Fruit fly (Drosophila melanogaster): ENCODE results near the gene CG13609.

The CG13609 gene

dm6 chr3R:24259278-24260040, 32.6 kb downstream of the CG13609 start (continued):
- TF ChIP-seq CG11762 (GFP tag; optimal IDR thresholded peaks at IDR 0.05; ENCODE audit: insufficient read depth) (peak; percentile 89), Sox15 (GFP tag; optimal IDR thresholded peaks at IDR 0.05) (peak; percentile 93), svp (GFP tag) (peak; percentile 98), CG6792 (GFP tag; optimal IDR thresholded peaks at IDR 0.05) (peak; percentile 96), esn (GFP tag; optimal IDR thresholded peaks at IDR 0.05) (peak; percentile 96), CG15336 (GFP tag; IDR thresholded peaks at IDR 0.05) (peak; percentile 87), CG10669 (GFP tag; optimal IDR thresholded peaks at IDR 0.05) (peak; percentile 97), CG1621 (tag; optimal IDR thresholded peaks at IDR 0.05) (peak; percentile 97), CG3032 (tag; optimal IDR thresholded peaks at IDR 0.05) (peak; percentile 97), Hr39 (GFP tag; optimal IDR thresholded peaks at IDR 0.05) (peak; percentile 95), salr (GFP tag; optimal IDR thresholded peaks at IDR 0.05) (peak; percentile 85 to 97), CG6163 (GFP tag; IDR thresholded peaks at IDR 0.05) (peak; percentile 95)

dm6 chr3R:24260041-24260379, 33.2 kb downstream of the CG13609 start:
- TF ChIP-seq CG6792 (GFP tag; optimal IDR thresholded peaks at IDR 0.05) (peak; percentile 31), CG6854 (GFP tag; optimal IDR thresholded peaks at IDR 0.05) (no peak), CG32006 (GFP tag; optimal IDR thresholded peaks at IDR 0.05) (no peak), net (GFP tag; optimal IDR thresholded peaks at IDR 0.05) (no peak), fkh (GFP tag; optimal IDR thresholded peaks at IDR 0.05) (no peak), svp (GFP tag) (peak; percentile 90), CG4318 (GFP tag; optimal IDR thresholded peaks at IDR 0.05) (no peak), Sox15 (GFP tag; optimal IDR thresholded peaks at IDR 0.05) (no peak), Sox14 (GFP tag; optimal IDR thresholded peaks at IDR 0.05) (no peak), Ets21C (GFP tag; optimal IDR thresholded peaks at IDR 0.05) (no peak), CG6276 (GFP tag; optimal IDR thresholded peaks at IDR 0.05) (no peak), CG34406 (GFP tag; optimal IDR thresholded peaks at IDR 0.05) (no peak), Gug (GFP tag; IDR thresholded peaks at IDR 0.05) (no peak), OdsH (GFP tag; optimal IDR thresholded peaks at IDR 0.05) (no peak), lz (GFP tag; optimal IDR thresholded peaks at IDR 0.05) (no peak), ss (GFP tag; optimal IDR thresholded peaks at IDR 0.05) (no peak), Smox (GFP tag; optimal IDR thresholded peaks at IDR 0.05) (no peak), esn (GFP tag; optimal IDR thresholded peaks at IDR 0.05) (peak; percentile 24), achi (GFP tag; optimal IDR thresholded peaks at IDR 0.05) (no peak), Hr38 (GFP tag; optimal IDR thresholded peaks at IDR 0.05) (no peak), Eip78C (GFP tag) (peak; percentile 9), Blimp-1 (GFP tag; optimal IDR thresholded peaks at IDR 0.05) (no peak), vri (GFP tag; optimal IDR thresholded peaks at IDR 0.05) (no peak)

dm6 chr3R:24260411-24260810, 33.6 kb downstream of the CG13609 start:
- TF ChIP-seq CG3919 (GFP tag; optimal IDR thresholded peaks at IDR 0.05), result no peak
- no peak for TF ChIP-seq Sox102F (GFP tag; optimal IDR thresholded peaks at IDR 0.05)
- no peak for TF ChIP-seq CG8632 (GFP tag; optimal IDR thresholded peaks at IDR 0.05)
- TF ChIP-seq Gug (GFP tag; IDR thresholded peaks at IDR 0.05), result no peak
- no peak for TF ChIP-seq CG7368 (GFP tag; optimal IDR thresholded peaks at IDR 0.05)
- TF ChIP-seq Hr39 (GFP tag; optimal IDR thresholded peaks at IDR 0.05), result no peak

- peak; percentile 51 for TF ChIP-seq CG10669 (GFP tag; optimal IDR thresholded peaks at IDR 0.05)
- TF ChIP-seq CG15336 (GFP tag; IDR thresholded peaks at IDR 0.05), result peak; percentile 55
- TF ChIP-seq salr (GFP tag; optimal IDR thresholded peaks at IDR 0.05), result peak in 1 of 2 experiments; percentile 58
- peak; percentile 41 to 79 for TF ChIP-seq ss (GFP tag; optimal IDR thresholded peaks at IDR 0.05)
- TF ChIP-seq spab (GFP tag; optimal IDR thresholded peaks at IDR 0.05), result peak; percentile 32
- TF ChIP-seq dsx (GFP tag; optimal IDR thresholded peaks at IDR 0.05; ENCODE audit: poor library complexity, severe bottlenecking), result peak; percentile 87
- peak; percentile 72 for TF ChIP-seq Lpt (GFP tag; optimal IDR thresholded peaks at IDR 0.05)
- no peak for TF ChIP-seq fd85E (GFP tag; optimal IDR thresholded peaks at IDR 0.05)
- no peak for TF ChIP-seq lz (GFP tag; optimal IDR thresholded peaks at IDR 0.05)
- TF ChIP-seq Ets96B (tag; optimal IDR thresholded peaks at IDR 0.05), result peak; percentile 66
- TF ChIP-seq CG32006 (GFP tag; optimal IDR thresholded peaks at IDR 0.05), result peak; percentile 73
- peak; percentile 21 for TF ChIP-seq CG16779 (tag; optimal IDR thresholded peaks at IDR 0.05)
- peak; percentile 60 for TF ChIP-seq OdsH (GFP tag; optimal IDR thresholded peaks at IDR 0.05)
- peak; percentile 43 for TF ChIP-seq CG4318 (GFP tag; optimal IDR thresholded peaks at IDR 0.05)
- TF ChIP-seq Sox15 (GFP tag; optimal IDR thresholded peaks at IDR 0.05), result no peak
- no peak for TF ChIP-seq CG11902 (GFP tag; optimal IDR thresholded peaks at IDR 0.05)
- TF ChIP-seq CG6808 (GFP tag; optimal IDR thresholded peaks at IDR 0.05), result peak; percentile 51
- peak; percentile 67 for TF ChIP-seq CG3919 (GFP tag; optimal IDR thresholded peaks at IDR 0.05)
Measured at dm6 chr3R:24261380-24262021, 34.7 kb downstream of the CG13609 start.

Data from whole organism, prepupa.